Fruit fly (Drosophila melanogaster) whole organism, prepupa: ENCODE data around the gene Hydr2.

Experiments
- CG10631 ChIP-seq: fragments of 200-800 bp; sonication (Bioruptor generic); optimal IDR thresholded peaks from 2 replicates; lab custom pipeline; 2016; ENCODE audit warnings: missing biosample characterization, missing genetic modification characterization
- CG10669 ChIP-seq: fragments of 200-800 bp; sonication (Bioruptor generic); optimal IDR thresholded peaks from 3 replicates; lab custom pipeline; 2018; ENCODE audit warnings: missing biosample characterization, mild to moderate bottlenecking, missing genetic modification characterization, moderate library complexity
- CG11294 ChIP-seq: fragments of 200-800 bp; sonication (Bioruptor generic); IDR thresholded peaks from 2 replicates; pipeline ENCODE4 v1.3.6; 2022; ENCODE audit warnings: missing biosample characterization, missing genetic modification characterization
- CG11762 ChIP-seq: fragments of 200-800 bp; sonication (Bioruptor generic); optimal IDR thresholded peaks from 3 replicates; lab custom pipeline; 2016; ENCODE audit warnings: missing biosample characterization, missing genetic modification characterization; ENCODE audit not compliant: insufficient read depth
- CG11902 ChIP-seq: fragments of 200-800 bp; sonication (Bioruptor generic); optimal IDR thresholded peaks from 3 replicates; lab custom pipeline; 2016; ENCODE audit warnings: missing biosample characterization, missing genetic modification characterization
- CG15336 ChIP-seq: fragments of 200-800 bp; sonication (Bioruptor generic); IDR thresholded peaks from 2 replicates; pipeline ENCODE4 v1.3.6; 2022; ENCODE audit warnings: missing biosample characterization, missing genetic modification characterization
- CG1621 ChIP-seq: fragments of 200-800 bp; sonication (Bioruptor generic); optimal IDR thresholded peaks from 3 replicates; lab custom pipeline; 2018; ENCODE audit warnings: missing biosample characterization, mild to moderate bottlenecking, missing genetic modification characterization
- CG16779 ChIP-seq: fragments of 200-800 bp; sonication (Bioruptor generic); optimal IDR thresholded peaks from 3 replicates; lab custom pipeline; 2017; ENCODE audit warnings: missing biosample characterization, mild to moderate bottlenecking, missing genetic modification characterization
- CG31627 ChIP-seq: fragments of 200-800 bp; sonication (Bioruptor generic); optimal IDR thresholded peaks from 3 replicates; lab custom pipeline; 2016; ENCODE audit warnings: missing biosample characterization, missing genetic modification characterization
- CG32006 ChIP-seq: fragments of 200-800 bp; sonication (Bioruptor generic); optimal IDR thresholded peaks from 3 replicates; lab custom pipeline; 2017; ENCODE audit warnings: missing biosample characterization, mild to moderate bottlenecking, missing genetic modification characterization
- CG34406 ChIP-seq: fragments of 200-800 bp; sonication (Bioruptor generic); optimal IDR thresholded peaks from 3 replicates; lab custom pipeline; 2016; ENCODE audit warnings: missing biosample characterization, missing genetic modification characterization
- CG3919 ChIP-seq: fragments of 200-800 bp; sonication (Bioruptor generic); optimal IDR thresholded peaks from 3 replicates; lab custom pipeline; 2016; ENCODE audit warnings: missing biosample characterization, missing genetic modification characterization
- CG4318 ChIP-seq: fragments of 200-800 bp; sonication (Bioruptor generic); optimal IDR thresholded peaks from 3 replicates; lab custom pipeline; 2017; ENCODE audit warnings: missing biosample characterization, mild to moderate bottlenecking, missing genetic modification characterization
- CG6163 ChIP-seq: fragments of 200-800 bp; sonication (Bioruptor generic); IDR thresholded peaks from 3 replicates; pipeline ENCODE4 v1.3.6; 2022; ENCODE audit warnings: missing biosample characterization, missing genetic modification characterization
- CG6276 ChIP-seq: fragments of 200-800 bp; sonication (Bioruptor generic); optimal IDR thresholded peaks from 2 replicates; lab custom pipeline; 2017; ENCODE audit warnings: missing biosample characterization, mild to moderate bottlenecking, missing genetic modification characterization
- CG6792 ChIP-seq: fragments of 200-800 bp; sonication (Bioruptor generic); optimal IDR thresholded peaks from 3 replicates; lab custom pipeline; 2016; ENCODE audit warnings: missing biosample characterization, missing genetic modification characterization
- CG6808 ChIP-seq: fragments of 200-800 bp; sonication (Bioruptor generic); optimal IDR thresholded peaks from 3 replicates; lab custom pipeline; 2017; ENCODE audit warnings: missing biosample characterization, missing genetic modification characterization, mild to moderate bottlenecking, moderate library complexity, missing genetic modification reagents
- CG7368 ChIP-seq: fragments of 200-800 bp; sonication (Bioruptor generic); optimal IDR thresholded peaks from 3 replicates; lab custom pipeline; 2016; ENCODE audit warnings: missing biosample characterization, missing genetic modification characterization
- CG8119 ChIP-seq: fragments of 200-800 bp; sonication (Bioruptor generic); IDR thresholded peaks from 3 replicates; pipeline ENCODE4 v1.3.6; 2022; ENCODE audit warnings: missing biosample characterization, missing genetic modification characterization
- CG8319 ChIP-seq: fragments of 200-800 bp; sonication (Bioruptor generic); optimal IDR thresholded peaks from 3 replicates; lab custom pipeline; 2016; ENCODE audit warnings: missing biosample characterization, missing genetic modification characterization
- CG9139 ChIP-seq: fragments of 200-800 bp; sonication (Bioruptor generic); optimal IDR thresholded peaks from 3 replicates; lab custom pipeline; 2017; ENCODE audit warnings: missing biosample characterization, mild to moderate bottlenecking, missing genetic modification characterization
- Eip75B ChIP-seq: fragments of 200-800 bp; sonication (Bioruptor generic); optimal IDR thresholded peaks from 3 replicates; lab custom pipeline; 2016; ENCODE audit warnings: missing biosample characterization, missing genetic modification characterization
- Eip78C ChIP-seq: fragments of 200-800 bp; sonication (Bioruptor generic); peaks from one replicate; lab custom pipeline; 2016; ENCODE audit warnings: missing biosample characterization, missing genetic modification characterization
- Eip93F ChIP-seq: fragments of 200-800 bp; sonication (Bioruptor generic); optimal IDR thresholded peaks from 2 replicates; lab custom pipeline; 2016; ENCODE audit warnings: missing biosample characterization, mild to moderate bottlenecking, missing genetic modification characterization
- Gug ChIP-seq: fragments of 200-800 bp; sonication (Bioruptor generic); IDR thresholded peaks from 2 replicates; pipeline ENCODE4 v1.3.6; 2022; ENCODE audit warnings: missing biosample characterization, missing genetic modification characterization
- Hr38 ChIP-seq: sonication (Bioruptor generic); optimal IDR thresholded peaks from 2 replicates; lab custom pipeline; 2016; ENCODE audit warnings: missing biosample characterization, missing genetic modification characterization
- Hr39 ChIP-seq: fragments of 200-800 bp; sonication (Bioruptor generic); optimal IDR thresholded peaks from 2 replicates; lab custom pipeline; 2016; ENCODE audit warnings: missing biosample characterization, missing genetic modification characterization
- Hr4 ChIP-seq: fragments of 200-800 bp; sonication (Bioruptor generic); optimal IDR thresholded peaks from 3 replicates; lab custom pipeline; 2016; ENCODE audit warnings: missing biosample characterization, missing genetic modification characterization
- Lpt ChIP-seq: fragments of 200-800 bp; sonication (Bioruptor generic); optimal IDR thresholded peaks from 3 replicates; lab custom pipeline; 2016; ENCODE audit warnings: missing biosample characterization, missing genetic modification characterization
- Met ChIP-seq: fragments of 200-800 bp; sonication (Bioruptor generic); optimal IDR thresholded peaks from 3 replicates; lab custom pipeline; 2016; ENCODE audit warnings: missing biosample characterization, missing genetic modification characterization
- OdsH ChIP-seq: fragments of 200-800 bp; sonication (Bioruptor generic); optimal IDR thresholded peaks from 3 replicates; lab custom pipeline; 2016; ENCODE audit warnings: missing biosample characterization, missing genetic modification characterization
- Sox102F ChIP-seq: fragments of 200-800 bp; sonication (Bioruptor generic); optimal IDR thresholded peaks from 2 replicates; lab custom pipeline; 2016; ENCODE audit warnings: missing biosample characterization, mild to moderate bottlenecking, missing genetic modification characterization
- Sox14 ChIP-seq: fragments of 200-800 bp; sonication (Bioruptor generic); optimal IDR thresholded peaks from 3 replicates; lab custom pipeline; 2016; ENCODE audit warnings: missing biosample characterization, missing genetic modification characterization
- Sox15 ChIP-seq: fragments of 200-800 bp; sonication (Bioruptor generic); optimal IDR thresholded peaks from 3 replicates; lab custom pipeline; 2016; ENCODE audit warnings: missing biosample characterization, missing genetic modification characterization
- achi ChIP-seq: fragments of 200-800 bp; sonication (Bioruptor generic); optimal IDR thresholded peaks from 3 replicates; lab custom pipeline; 2016; ENCODE audit warnings: missing biosample characterization, missing genetic modification characterization
- acj6 ChIP-seq: fragments of 200-800 bp; sonication (Bioruptor generic); optimal IDR thresholded peaks from 3 replicates; lab custom pipeline; 2016; ENCODE audit warnings: missing biosample characterization, missing genetic modification characterization
- cyc ChIP-seq: fragments of 200-800 bp; sonication (Bioruptor generic); optimal IDR thresholded peaks from 3 replicates; lab custom pipeline; 2016; ENCODE audit warnings: missing biosample characterization, missing genetic modification characterization
- dac ChIP-seq: fragments of 200-800 bp; sonication (Bioruptor generic); optimal IDR thresholded peaks from 2 replicates; lab custom pipeline; 2017; ENCODE audit warnings: missing biosample characterization, mild to moderate bottlenecking, missing genetic modification characterization
- dsx ChIP-seq: fragments of 200-800 bp; optimal IDR thresholded peaks from 3 replicates; lab custom pipeline; 2019; ENCODE audit warnings: missing biosample characterization, mild to moderate bottlenecking, missing genetic modification characterization, moderate library complexity; ENCODE audit not compliant: poor library complexity, severe bottlenecking
- eg ChIP-seq: fragments of 200-800 bp; sonication (Bioruptor generic); IDR thresholded peaks from 3 replicates; pipeline ENCODE4 v1.3.6; 2022; ENCODE audit warnings: missing biosample characterization, missing genetic modification characterization
- esn ChIP-seq: fragments of 200-800 bp; sonication (Bioruptor generic); optimal IDR thresholded peaks from 2 replicates; lab custom pipeline; 2016; ENCODE audit warnings: missing biosample characterization, mild to moderate bottlenecking, missing genetic modification characterization, moderate library complexity
- fd59A ChIP-seq: fragments of 200-800 bp; sonication (Bioruptor generic); optimal IDR thresholded peaks from 2 replicates; lab custom pipeline; 2017; ENCODE audit warnings: missing biosample characterization, mild to moderate bottlenecking, missing genetic modification characterization, missing genetic modification reagents
- fd85E ChIP-seq: fragments of 200-800 bp; sonication (Bioruptor generic); optimal IDR thresholded peaks from 3 replicates; lab custom pipeline; 2016; ENCODE audit warnings: missing biosample characterization, missing genetic modification characterization
- fkh ChIP-seq: fragments of 200-800 bp; sonication (Bioruptor generic); optimal IDR thresholded peaks from 3 replicates; lab custom pipeline; 2017; ENCODE audit warnings: missing biosample characterization, mild to moderate bottlenecking, missing genetic modification characterization, moderate library complexity
- net ChIP-seq: fragments of 200-800 bp; sonication (Bioruptor generic); optimal IDR thresholded peaks from 3 replicates; lab custom pipeline; 2016; ENCODE audit warnings: missing biosample characterization, missing genetic modification characterization
- pdm3 ChIP-seq: fragments of 200-800 bp; sonication (Bioruptor generic); optimal IDR thresholded peaks from 3 replicates; lab custom pipeline; 2016; ENCODE audit warnings: missing biosample characterization, missing genetic modification characterization
- salr ChIP-seq, 2 experiments: fragments of 200-800 bp; sonication (Bioruptor generic); optimal IDR thresholded peaks; 3 replicates each; lab custom pipeline; 2016 to 2018; ENCODE audit warnings: missing biosample characterization in 2 of 2, missing genetic modification characterization in 2 of 2, mild to moderate bottlenecking in 1 of 2
- spab ChIP-seq: fragments of 200-800 bp; sonication (Bioruptor generic); optimal IDR thresholded peaks from 2 replicates; lab custom pipeline; 2017; ENCODE audit warnings: missing biosample characterization, mild to moderate bottlenecking, missing genetic modification characterization, missing genetic modification reagents
- ss ChIP-seq, 2 experiments: fragments of 200-800 bp; sonication (Bioruptor generic); optimal IDR thresholded peaks; 2 replicates in 1 of 2; 3 replicates in 1 of 2; lab custom pipeline; 2017 to 2018; ENCODE audit warnings: mild to moderate bottlenecking in 2 of 2, missing biosample characterization in 2 of 2, missing genetic modification characterization in 2 of 2, moderate library complexity in 1 of 2
- svp ChIP-seq: fragments of 200-800 bp; sonication (Bioruptor generic); peaks from one replicate; lab custom pipeline; 2016; ENCODE audit warnings: missing biosample characterization, missing genetic modification characterization
- topi ChIP-seq: fragments of 200-800 bp; sonication (Bioruptor generic); optimal IDR thresholded peaks from 3 replicates; lab custom pipeline; 2016; ENCODE audit warnings: missing biosample characterization, missing genetic modification characterization
- vri ChIP-seq: fragments of 200-800 bp; sonication (Bioruptor generic); optimal IDR thresholded peaks from 3 replicates; lab custom pipeline; 2016; ENCODE audit warnings: missing biosample characterization, mild to moderate bottlenecking, missing genetic modification characterization

Gene Hydr2

DNA sequence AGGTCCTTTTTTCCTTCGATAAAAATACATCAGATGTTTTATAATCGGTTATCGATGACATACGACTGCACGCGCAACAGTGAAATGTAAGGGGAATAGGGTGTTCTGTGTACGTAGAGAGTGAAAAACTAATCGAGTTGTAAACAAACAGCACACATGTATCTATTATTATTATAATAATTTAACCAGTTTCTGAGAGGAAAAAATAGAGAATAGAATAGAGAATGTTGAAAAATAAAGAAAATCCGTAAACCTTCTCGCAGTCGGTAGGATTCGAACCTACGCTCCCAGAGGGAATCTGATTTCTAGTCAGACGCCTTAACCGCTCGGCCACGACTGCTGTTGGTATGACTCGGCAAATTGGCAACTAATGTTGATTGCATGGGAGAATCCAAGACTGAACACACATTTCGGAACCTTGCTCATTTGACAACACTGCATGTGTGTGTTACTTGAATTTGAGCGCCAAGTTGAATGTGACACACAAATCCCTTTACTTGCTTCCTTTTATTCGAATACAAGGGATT is 9.4 kb downstream of the Hydr2 start:
- TF ChIP-seq CG11902 (no peak), Hr4 (GFP tag; lab: Kevin White, UChicago) (peak; percentile 25), Eip93F (no peak), CG6792 (GFP tag; lab: Kevin White, UChicago) (no peak), fd59A (GFP tag; lab: Kevin White, UChicago) (no peak), acj6 (no peak), fd85E (GFP tag; lab: Kevin White, UChicago) (no peak), Hr38 (GFP tag; lab: Kevin White, UChicago) (no peak), cyc (GFP tag; lab: Kevin White, UChicago) (peak; percentile 10), CG11294 (GFP tag; lab: Robert Waterston, UW) (no peak), net (GFP tag; lab: Kevin White, UChicago) (no peak), Hr39 (GFP tag; lab: Kevin White, UChicago) (no peak), fkh (GFP tag; lab: Kevin White, UChicago) (peak; percentile 43), topi (GFP tag; lab: Kevin White, UChicago) (peak; percentile 46), CG10631 (GFP tag; lab: Kevin White, UChicago) (no peak), Lpt (peak; percentile 7), CG8119 (GFP tag; lab: Robert Waterston, UW) (no peak; the same call in 2 of the 3 replicates), dac (GFP tag; lab: Kevin White, UChicago) (no peak), CG4318 (GFP tag; lab: Kevin White, UChicago) (no peak), CG11762 (GFP tag; lab: Kevin White, UChicago) (peak; percentile 44), ss (GFP tag; optimal IDR thresholded peaks at IDR 0.05; lab: Kevin White, UChicago) (peak in 1 of 2 experiments; percentile 17), Eip75B (GFP tag; lab: Kevin White, UChicago) (peak; percentile 12), esn (GFP tag; lab: Kevin White, UChicago) (no peak), vri (GFP tag; lab: Kevin White, UChicago) (peak; percentile 7), CG7368 (GFP tag; lab: Kevin White, UChicago) (peak; percentile 16), CG6276 (GFP tag; lab: Kevin White, UChicago) (no peak), OdsH (no peak), dsx (GFP tag; lab: Kevin White, UChicago) (peak; percentile 44), CG6163 (GFP tag; lab: Robert Waterston, UW) (no peak), spab (no peak), CG3919 (peak; percentile 66), achi (peak; percentile 16), CG6808 (GFP tag; lab: Kevin White, UChicago) (peak; percentile 37), CG10669 (no peak), eg (peak; percentile 3; the same call in 1 of the 3 replicates), pdm3 (GFP tag; lab: Kevin White, UChicago) (no peak), svp (GFP tag; lab: Kevin White, UChicago) (peak; percentile 51), Sox15 (GFP tag; lab: Kevin White, UChicago) (no peak), CG9139 (GFP tag; lab: Kevin White, UChicago) (peak; percentile 51), Gug (no peak), salr (GFP tag; optimal IDR thresholded peaks at IDR 0.05; lab: Kevin White, UChicago) (no peak), CG31627 (GFP tag; lab: Kevin White, UChicago) (no peak), CG34406 (GFP tag; lab: Kevin White, UChicago) (peak; percentile 53), CG16779 (tag; lab: Kevin White, UChicago) (no peak), CG15336 (GFP tag; lab: Robert Waterston, UW) (peak; percentile 44; the same call in 1 of the 2 replicates), CG1621 (tag; lab: Kevin White, UChicago) (no peak), CG8319 (GFP tag; lab: Kevin White, UChicago) (no peak), Met (peak; percentile 49), Sox14 (GFP tag; lab: Kevin White, UChicago) (no peak), Sox102F (peak; percentile 33), CG32006 (GFP tag; lab: Kevin White, UChicago) (no peak), Eip78C (GFP tag; lab: Kevin White, UChicago) (peak; percentile 82)
